Fruit fly (Drosophila melanogaster) whole organism, prepupa: ENCODE results near the gene Eip75B.

Experiments
- Blimp-1 ChIP-seq: fragments of 200-800 bp; sonication (Bioruptor generic); optimal IDR thresholded peaks from 3 replicates; lab custom pipeline; 2017; ENCODE audit warnings: missing biosample characterization, missing genetic modification characterization, mild to moderate bottlenecking, moderate library complexity, missing genetic modification reagents
- CG10669 ChIP-seq: fragments of 200-800 bp; sonication (Bioruptor generic); optimal IDR thresholded peaks from 3 replicates; lab custom pipeline; 2018; ENCODE audit warnings: missing biosample characterization, mild to moderate bottlenecking, missing genetic modification characterization, moderate library complexity
- CG11762 ChIP-seq: fragments of 200-800 bp; sonication (Bioruptor generic); optimal IDR thresholded peaks from 3 replicates; lab custom pipeline; 2016; ENCODE audit warnings: missing biosample characterization, missing genetic modification characterization; ENCODE audit not compliant: insufficient read depth
- CG15336 ChIP-seq: fragments of 200-800 bp; sonication (Bioruptor generic); IDR thresholded peaks from 2 replicates; pipeline ENCODE4 v1.3.6; 2022; ENCODE audit warnings: missing biosample characterization, missing genetic modification characterization
- CG1621 ChIP-seq: fragments of 200-800 bp; sonication (Bioruptor generic); optimal IDR thresholded peaks from 3 replicates; lab custom pipeline; 2018; ENCODE audit warnings: missing biosample characterization, mild to moderate bottlenecking, missing genetic modification characterization
- CG16779 ChIP-seq: fragments of 200-800 bp; sonication (Bioruptor generic); optimal IDR thresholded peaks from 3 replicates; lab custom pipeline; 2017; ENCODE audit warnings: missing biosample characterization, mild to moderate bottlenecking, missing genetic modification characterization
- CG3032 ChIP-seq: fragments of 200-800 bp; optimal IDR thresholded peaks from 2 replicates; lab custom pipeline; 2019; ENCODE audit warnings: missing biosample characterization, mild to moderate bottlenecking, missing genetic modification characterization, moderate library complexity
- CG31627 ChIP-seq: fragments of 200-800 bp; sonication (Bioruptor generic); optimal IDR thresholded peaks from 3 replicates; lab custom pipeline; 2016; ENCODE audit warnings: missing biosample characterization, missing genetic modification characterization
- CG32006 ChIP-seq: fragments of 200-800 bp; sonication (Bioruptor generic); optimal IDR thresholded peaks from 3 replicates; lab custom pipeline; 2017; ENCODE audit warnings: missing biosample characterization, mild to moderate bottlenecking, missing genetic modification characterization
- CG3919 ChIP-seq: fragments of 200-800 bp; sonication (Bioruptor generic); optimal IDR thresholded peaks from 3 replicates; lab custom pipeline; 2016; ENCODE audit warnings: missing biosample characterization, missing genetic modification characterization
- CG4318 ChIP-seq: fragments of 200-800 bp; sonication (Bioruptor generic); optimal IDR thresholded peaks from 3 replicates; lab custom pipeline; 2017; ENCODE audit warnings: missing biosample characterization, mild to moderate bottlenecking, missing genetic modification characterization
- CG6163 ChIP-seq: fragments of 200-800 bp; sonication (Bioruptor generic); IDR thresholded peaks from 3 replicates; pipeline ENCODE4 v1.3.6; 2022; ENCODE audit warnings: missing biosample characterization, missing genetic modification characterization
- CG6276 ChIP-seq: fragments of 200-800 bp; sonication (Bioruptor generic); optimal IDR thresholded peaks from 2 replicates; lab custom pipeline; 2017; ENCODE audit warnings: missing biosample characterization, mild to moderate bottlenecking, missing genetic modification characterization
- CG6808 ChIP-seq: fragments of 200-800 bp; sonication (Bioruptor generic); optimal IDR thresholded peaks from 3 replicates; lab custom pipeline; 2017; ENCODE audit warnings: missing biosample characterization, missing genetic modification characterization, mild to moderate bottlenecking, moderate library complexity, missing genetic modification reagents
- CG6854 ChIP-seq: fragments of 200-800 bp; sonication (Bioruptor generic); optimal IDR thresholded peaks from 2 replicates; lab custom pipeline; 2017; ENCODE audit warnings: missing biosample characterization, mild to moderate bottlenecking, missing genetic modification characterization
- CG7368 ChIP-seq: fragments of 200-800 bp; sonication (Bioruptor generic); optimal IDR thresholded peaks from 3 replicates; lab custom pipeline; 2016; ENCODE audit warnings: missing biosample characterization, missing genetic modification characterization
- CG8119 ChIP-seq: fragments of 200-800 bp; sonication (Bioruptor generic); IDR thresholded peaks from 3 replicates; pipeline ENCODE4 v1.3.6; 2022; ENCODE audit warnings: missing biosample characterization, missing genetic modification characterization
- CG8632 ChIP-seq: fragments of 200-800 bp; sonication (Bioruptor generic); optimal IDR thresholded peaks from 3 replicates; lab custom pipeline; 2016; ENCODE audit warnings: missing biosample characterization, missing genetic modification characterization
- CG9139 ChIP-seq: fragments of 200-800 bp; sonication (Bioruptor generic); optimal IDR thresholded peaks from 3 replicates; lab custom pipeline; 2017; ENCODE audit warnings: missing biosample characterization, mild to moderate bottlenecking, missing genetic modification characterization
- Eip75B ChIP-seq: fragments of 200-800 bp; sonication (Bioruptor generic); optimal IDR thresholded peaks from 3 replicates; lab custom pipeline; 2016; ENCODE audit warnings: missing biosample characterization, missing genetic modification characterization
- Eip78C ChIP-seq: fragments of 200-800 bp; sonication (Bioruptor generic); peaks from one replicate; lab custom pipeline; 2016; ENCODE audit warnings: missing biosample characterization, missing genetic modification characterization
- Eip93F ChIP-seq: fragments of 200-800 bp; sonication (Bioruptor generic); optimal IDR thresholded peaks from 2 replicates; lab custom pipeline; 2016; ENCODE audit warnings: missing biosample characterization, mild to moderate bottlenecking, missing genetic modification characterization
- Gug ChIP-seq: fragments of 200-800 bp; sonication (Bioruptor generic); IDR thresholded peaks from 2 replicates; pipeline ENCODE4 v1.3.6; 2022; ENCODE audit warnings: missing biosample characterization, missing genetic modification characterization
- Hr4 ChIP-seq: fragments of 200-800 bp; sonication (Bioruptor generic); optimal IDR thresholded peaks from 3 replicates; lab custom pipeline; 2016; ENCODE audit warnings: missing biosample characterization, missing genetic modification characterization
- Lpt ChIP-seq: fragments of 200-800 bp; sonication (Bioruptor generic); optimal IDR thresholded peaks from 3 replicates; lab custom pipeline; 2016; ENCODE audit warnings: missing biosample characterization, missing genetic modification characterization
- Met ChIP-seq: fragments of 200-800 bp; sonication (Bioruptor generic); optimal IDR thresholded peaks from 3 replicates; lab custom pipeline; 2016; ENCODE audit warnings: missing biosample characterization, missing genetic modification characterization
- Sox102F ChIP-seq: fragments of 200-800 bp; sonication (Bioruptor generic); optimal IDR thresholded peaks from 2 replicates; lab custom pipeline; 2016; ENCODE audit warnings: missing biosample characterization, mild to moderate bottlenecking, missing genetic modification characterization
- Sox14 ChIP-seq: fragments of 200-800 bp; sonication (Bioruptor generic); optimal IDR thresholded peaks from 3 replicates; lab custom pipeline; 2016; ENCODE audit warnings: missing biosample characterization, missing genetic modification characterization
- Sox15 ChIP-seq: fragments of 200-800 bp; sonication (Bioruptor generic); optimal IDR thresholded peaks from 3 replicates; lab custom pipeline; 2016; ENCODE audit warnings: missing biosample characterization, missing genetic modification characterization
- achi ChIP-seq: fragments of 200-800 bp; sonication (Bioruptor generic); optimal IDR thresholded peaks from 3 replicates; lab custom pipeline; 2016; ENCODE audit warnings: missing biosample characterization, missing genetic modification characterization
- acj6 ChIP-seq: fragments of 200-800 bp; sonication (Bioruptor generic); optimal IDR thresholded peaks from 3 replicates; lab custom pipeline; 2016; ENCODE audit warnings: missing biosample characterization, missing genetic modification characterization
- cyc ChIP-seq: fragments of 200-800 bp; sonication (Bioruptor generic); optimal IDR thresholded peaks from 3 replicates; lab custom pipeline; 2016; ENCODE audit warnings: missing biosample characterization, missing genetic modification characterization
- dac ChIP-seq: fragments of 200-800 bp; sonication (Bioruptor generic); optimal IDR thresholded peaks from 2 replicates; lab custom pipeline; 2017; ENCODE audit warnings: missing biosample characterization, mild to moderate bottlenecking, missing genetic modification characterization
- dsx ChIP-seq: fragments of 200-800 bp; optimal IDR thresholded peaks from 3 replicates; lab custom pipeline; 2019; ENCODE audit warnings: missing biosample characterization, mild to moderate bottlenecking, missing genetic modification characterization, moderate library complexity; ENCODE audit not compliant: poor library complexity, severe bottlenecking
- esn ChIP-seq: fragments of 200-800 bp; sonication (Bioruptor generic); optimal IDR thresholded peaks from 2 replicates; lab custom pipeline; 2016; ENCODE audit warnings: missing biosample characterization, mild to moderate bottlenecking, missing genetic modification characterization, moderate library complexity
- net ChIP-seq: fragments of 200-800 bp; sonication (Bioruptor generic); optimal IDR thresholded peaks from 3 replicates; lab custom pipeline; 2016; ENCODE audit warnings: missing biosample characterization, missing genetic modification characterization
- spab ChIP-seq: fragments of 200-800 bp; sonication (Bioruptor generic); optimal IDR thresholded peaks from 2 replicates; lab custom pipeline; 2017; ENCODE audit warnings: missing biosample characterization, mild to moderate bottlenecking, missing genetic modification characterization, missing genetic modification reagents
- ss ChIP-seq, 2 experiments: fragments of 200-800 bp; sonication (Bioruptor generic); optimal IDR thresholded peaks; 2 replicates in 1 of 2; 3 replicates in 1 of 2; lab custom pipeline; 2017 to 2018; ENCODE audit warnings: mild to moderate bottlenecking in 2 of 2, missing biosample characterization in 2 of 2, missing genetic modification characterization in 2 of 2, moderate library complexity in 1 of 2
- svp ChIP-seq: fragments of 200-800 bp; sonication (Bioruptor generic); peaks from one replicate; lab custom pipeline; 2016; ENCODE audit warnings: missing biosample characterization, missing genetic modification characterization
- topi ChIP-seq: fragments of 200-800 bp; sonication (Bioruptor generic); optimal IDR thresholded peaks from 3 replicates; lab custom pipeline; 2016; ENCODE audit warnings: missing biosample characterization, missing genetic modification characterization
- vri ChIP-seq: fragments of 200-800 bp; sonication (Bioruptor generic); optimal IDR thresholded peaks from 3 replicates; lab custom pipeline; 2016; ENCODE audit warnings: missing biosample characterization, mild to moderate bottlenecking, missing genetic modification characterization

Eip75B gene

dm6 chr3L:18062959-18063510, 1.5 kb downstream of the Eip75B start (continued):
- TF ChIP-seq achi (peak; percentile 67), CG1621 (tag; lab: Kevin White, UChicago) (peak; percentile 82), Sox15 (peak; percentile 18), CG6854 (GFP tag; lab: Kevin White, UChicago) (peak; percentile 26), CG6276 (GFP tag; lab: Kevin White, UChicago) (peak; percentile 65), CG7368 (GFP tag; lab: Kevin White, UChicago) (peak; percentile 1), Gug (GFP tag; lab: Robert Waterston, UW) (peak; percentile 80), Sox102F (GFP tag; lab: Kevin White, UChicago) (peak; percentile 52), CG4318 (GFP tag; lab: Kevin White, UChicago) (peak; percentile 63)

dm6 chr3L:18061713-18062365, 2.7 kb downstream of the Eip75B start:
- TF ChIP-seq Blimp-1 (GFP tag; lab: Kevin White, UChicago) (peak; percentile 98), CG32006 (GFP tag; lab: Kevin White, UChicago) (peak; percentile 25), CG8119 (GFP tag; lab: Robert Waterston, UW) (0 out of 3 replicates have a peak, but pooled peaks have one; percentile 33), Eip75B (GFP tag; lab: Kevin White, UChicago) (peak; percentile 42), achi (no peak), CG6808 (GFP tag; lab: Kevin White, UChicago) (peak; percentile 64), CG3032 (tag; lab: Kevin White, UChicago) (peak; percentile 16), vri (peak; percentile 59), CG15336 (GFP tag; lab: Robert Waterston, UW) (peak; percentile 44; the same call in 1 of the 2 replicates), CG16779 (peak; percentile 32), dsx (GFP tag; lab: Kevin White, UChicago) (peak; percentile 51), ss (GFP tag; optimal IDR thresholded peaks at IDR 0.05; lab: Kevin White, UChicago) (peak; percentile 62 to 67), CG8632 (peak; percentile 25), Hr4 (no peak), Eip93F (GFP tag; lab: Kevin White, UChicago) (peak; percentile 24), Eip78C (peak; percentile 28), CG31627 (GFP tag; lab: Kevin White, UChicago) (no peak), net (GFP tag; lab: Kevin White, UChicago) (peak; percentile 1), Lpt (GFP tag; lab: Kevin White, UChicago) (no peak), svp (peak; percentile 31), CG9139 (GFP tag; lab: Kevin White, UChicago) (peak; percentile 69), dac (GFP tag; lab: Kevin White, UChicago) (no peak), CG6854 (GFP tag; lab: Kevin White, UChicago) (peak; percentile 81), CG1621 (tag; lab: Kevin White, UChicago) (peak; percentile 12), Sox102F (GFP tag; lab: Kevin White, UChicago) (peak; percentile 67), CG6163 (GFP tag; lab: Robert Waterston, UW) (peak; percentile 68; the same call in 2 of the 3 replicates), cyc (no peak), CG10669 (peak; percentile 32), CG4318 (GFP tag; lab: Kevin White, UChicago) (no peak), spab (peak; percentile 13), CG6276 (GFP tag; lab: Kevin White, UChicago) (peak; percentile 49), topi (GFP tag; lab: Kevin White, UChicago) (peak; percentile 7), CG11762 (GFP tag; lab: Kevin White, UChicago) (no peak), CG3919 (peak; percentile 0), acj6 (GFP tag; lab: Kevin White, UChicago) (no peak), Sox14 (GFP tag; lab: Kevin White, UChicago) (peak; percentile 8), Met (no peak), esn (peak; percentile 30)
